Comparison of ENCODE assay signal across 5 fruit fly cellular contexts in genomic region chrX:9080962-9081361, dm6.
TF ChIP-seq lines count a peak whose summit lies in the region.

TSS of gene CG7246 (minus strand) at chrX:9081057.
TSS of gene HP1b (plus strand) at chrX:9081063.

- peak; percentile 32 for TF ChIP-seq CTCF in whole organism, embryonic (GFP tag; optimal IDR thresholded peaks at IDR 0.05; lab: Kevin White, UChicago)

TF ChIP-seq in whole organism, adult, 20 proteins besides CTCF, POLR2A, EP300 and RAD21:
- TF ChIP-seq CG12768 (GFP tag; optimal IDR thresholded peaks at IDR 0.05; lab: Kevin White, UChicago): peak; percentile 11
- TF ChIP-seq CG33017 (tag; optimal IDR thresholded peaks at IDR 0.05; lab: Kevin White, UChicago): peak; percentile 20
- TF ChIP-seq CG14711 (tag; optimal IDR thresholded peaks at IDR 0.05; lab: Kevin White, UChicago): peak; percentile 79
- TF ChIP-seq ovo (GFP tag; optimal IDR thresholded peaks at IDR 0.05; lab: Kevin White, UChicago): no peak
- TF ChIP-seq toe (GFP tag; optimal IDR thresholded peaks at IDR 0.05; lab: Kevin White, UChicago): peak; percentile 28
- peak; percentile 97 for TF ChIP-seq Mnt (GFP tag; optimal IDR thresholded peaks at IDR 0.05; lab: Kevin White, UChicago)
- TF ChIP-seq CG11617 (GFP tag; optimal IDR thresholded peaks at IDR 0.05; lab: Kevin White, UChicago): peak; percentile 72
- TF ChIP-seq CG1620 (GFP tag; optimal IDR thresholded peaks at IDR 0.05; lab: Kevin White, UChicago): peak; percentile 59
- no peak for TF ChIP-seq cic (GFP tag; optimal IDR thresholded peaks at IDR 0.05; lab: Kevin White, UChicago)
- peak; percentile 73 for TF ChIP-seq CG7101 (tag; optimal IDR thresholded peaks at IDR 0.05; lab: Kevin White, UChicago)
- no peak for TF ChIP-seq kay (GFP tag; lab: Kevin White, UChicago; ENCODE audit: borderline replicate concordance)
- peak; percentile 43 for TF ChIP-seq tj (GFP tag; optimal IDR thresholded peaks at IDR 0.05; lab: Kevin White, UChicago)
- TF ChIP-seq CG7045 (GFP tag; optimal IDR thresholded peaks at IDR 0.05; lab: Kevin White, UChicago): peak; percentile 40
- TF ChIP-seq CG5204 (GFP tag; optimal IDR thresholded peaks at IDR 0.05; lab: Kevin White, UChicago): peak; percentile 60
- peak; percentile 24 for TF ChIP-seq pad (GFP tag; optimal IDR thresholded peaks at IDR 0.05; lab: Kevin White, UChicago)
- no peak for TF ChIP-seq Crg-1 (GFP tag; optimal IDR thresholded peaks at IDR 0.05; lab: Kevin White, UChicago)
- TF ChIP-seq Clk (GFP tag; optimal IDR thresholded peaks at IDR 0.05; lab: Kevin White, UChicago): no peak
- TF ChIP-seq bab1 (GFP tag; optimal IDR thresholded peaks at IDR 0.05; lab: Kevin White, UChicago): peak; percentile 90

TF ChIP-seq in whole organism, embryonic, 481 proteins besides CTCF, POLR2A, EP300 and RAD21 (continues in another document):
- TF ChIP-seq lilli (GFP tag; optimal IDR thresholded peaks at IDR 0.05; lab: Kevin White, UChicago): peak; percentile 79
- peak; percentile 46; the same call in 1 of the 2 replicates for TF ChIP-seq Taf1 (GFP tag; IDR thresholded peaks at IDR 0.05; lab: Robert Waterston, UW)
- peak; percentile 62 for TF ChIP-seq CG4424 (GFP tag; optimal IDR thresholded peaks at IDR 0.05; lab: Kevin White, UChicago)
- TF ChIP-seq cas (GFP tag; IDR thresholded peaks at IDR 0.05; lab: Robert Waterston, UW): 0 out of 2 replicates have a peak, but pooled peaks have one; percentile 28
- TF ChIP-seq CG17186 (GFP tag; optimal IDR thresholded peaks at IDR 0.05; lab: Kevin White, UChicago): peak; percentile 47
- TF ChIP-seq Gsc (GFP tag; IDR thresholded peaks at IDR 0.05; lab: Robert Waterston, UW): no peak
- TF ChIP-seq p53 (GFP tag; optimal IDR thresholded peaks at IDR 0.05; lab: Kevin White, UChicago): no peak
- TF ChIP-seq mirr (GFP tag; optimal IDR thresholded peaks at IDR 0.05; lab: Kevin White, UChicago): no peak
- TF ChIP-seq Hr51 (GFP tag; optimal IDR thresholded peaks at IDR 0.05; lab: Kevin White, UChicago): peak; percentile 38 to 61
- TF ChIP-seq Bgb (GFP tag; IDR thresholded peaks at IDR 0.05; lab: Robert Waterston, UW; ENCODE audit: partially characterized antibody): peak; percentile 72
- TF ChIP-seq Poxn (GFP tag; IDR thresholded peaks at IDR 0.05; lab: Robert Waterston, UW): no peak; the same call in 1 of the 2 replicates
- no peak for TF ChIP-seq NC2α (GFP tag; optimal IDR thresholded peaks at IDR 0.05; lab: Kevin White, UChicago)
- no peak for TF ChIP-seq CG17912 (GFP tag; optimal IDR thresholded peaks at IDR 0.05; lab: Kevin White, UChicago)
- peak; percentile 35; the same call in 1 of the 2 replicates for TF ChIP-seq CG1024 (GFP tag; IDR thresholded peaks at IDR 0.05; lab: Robert Waterston, UW)
- TF ChIP-seq dimm (GFP tag; IDR thresholded peaks at IDR 0.05; lab: Robert Waterston, UW): no peak
- TF ChIP-seq CG11085 (GFP tag; IDR thresholded peaks at IDR 0.05; lab: Robert Waterston, UW): peak; percentile 69
- no peak for TF ChIP-seq gce (GFP tag; IDR thresholded peaks at IDR 0.05; lab: Robert Waterston, UW)
- peak; percentile 27 for TF ChIP-seq dm (GFP tag; optimal IDR thresholded peaks at IDR 0.05; lab: Kevin White, UChicago)

TF ChIP-seq in whole organism, prepupa, 60 proteins besides CTCF, POLR2A, EP300 and RAD21 (continues in another document):
- peak; percentile 36; the same call in 1 of the 2 replicates for TF ChIP-seq CG15336 (GFP tag; IDR thresholded peaks at IDR 0.05; lab: Robert Waterston, UW)
- TF ChIP-seq net (GFP tag; optimal IDR thresholded peaks at IDR 0.05; lab: Kevin White, UChicago): peak; percentile 43
- TF ChIP-seq CG32006 (GFP tag; optimal IDR thresholded peaks at IDR 0.05; lab: Kevin White, UChicago): peak; percentile 53
- no peak for TF ChIP-seq CG9139 (GFP tag; optimal IDR thresholded peaks at IDR 0.05; lab: Kevin White, UChicago)
- TF ChIP-seq CG8632 (GFP tag; optimal IDR thresholded peaks at IDR 0.05; lab: Kevin White, UChicago): peak; percentile 7
- peak; percentile 52 for TF ChIP-seq CG11762 (GFP tag; optimal IDR thresholded peaks at IDR 0.05; lab: Kevin White, UChicago; ENCODE audit: insufficient read depth)
- peak; percentile 56 for TF ChIP-seq Hr39 (GFP tag; optimal IDR thresholded peaks at IDR 0.05; lab: Kevin White, UChicago)
- peak; percentile 84 for TF ChIP-seq Eip78C (GFP tag; lab: Kevin White, UChicago)
- TF ChIP-seq OdsH (GFP tag; optimal IDR thresholded peaks at IDR 0.05; lab: Kevin White, UChicago): peak; percentile 72
- 0 out of 3 replicates have a peak, but pooled peaks have one; percentile 38 for TF ChIP-seq CG8119 (GFP tag; IDR thresholded peaks at IDR 0.05; lab: Robert Waterston, UW)
- TF ChIP-seq CG7368 (GFP tag; optimal IDR thresholded peaks at IDR 0.05; lab: Kevin White, UChicago): peak; percentile 32
- TF ChIP-seq fd85E (GFP tag; optimal IDR thresholded peaks at IDR 0.05; lab: Kevin White, UChicago): no peak
- TF ChIP-seq acj6 (GFP tag; optimal IDR thresholded peaks at IDR 0.05; lab: Kevin White, UChicago): peak; percentile 68
- TF ChIP-seq CG4318 (GFP tag; optimal IDR thresholded peaks at IDR 0.05; lab: Kevin White, UChicago): no peak
- peak; percentile 48 for TF ChIP-seq Lpt (GFP tag; optimal IDR thresholded peaks at IDR 0.05; lab: Kevin White, UChicago)
- TF ChIP-seq CG1621 (tag; optimal IDR thresholded peaks at IDR 0.05; lab: Kevin White, UChicago): peak; percentile 14
- TF ChIP-seq Sox102F (GFP tag; optimal IDR thresholded peaks at IDR 0.05; lab: Kevin White, UChicago): peak; percentile 63
- TF ChIP-seq CG10631 (GFP tag; optimal IDR thresholded peaks at IDR 0.05; lab: Kevin White, UChicago): peak; percentile 75
- TF ChIP-seq fkh (GFP tag; optimal IDR thresholded peaks at IDR 0.05; lab: Kevin White, UChicago): no peak

TF ChIP-seq in whole organism, pupa, 21 proteins besides CTCF, POLR2A, EP300 and RAD21 (continues in another document):
- TF ChIP-seq CG12605 (GFP tag; IDR thresholded peaks at IDR 0.05; lab: Robert Waterston, UW) (0 out of 2 replicates have a peak, but pooled peaks have one; percentile 15), fd96Ca (GFP tag; IDR thresholded peaks at IDR 0.05; lab: Robert Waterston, UW) (peak; percentile 76), CG34367 (tag; optimal IDR thresholded peaks at IDR 0.05; lab: Kevin White, UChicago) (peak; percentile 18), CG17806 (tag; optimal IDR thresholded peaks at IDR 0.05; lab: Kevin White, UChicago) (peak; percentile 67), Pif1B (GFP tag; optimal IDR thresholded peaks at IDR 0.05; lab: Kevin White, UChicago) (peak; percentile 59), CG8301 (tag; optimal IDR thresholded peaks at IDR 0.05; lab: Kevin White, UChicago) (peak; percentile 26), CG10348 (GFP tag; IDR thresholded peaks at IDR 0.05; lab: Robert Waterston, UW) (no peak), Pif1A (GFP tag; optimal IDR thresholded peaks at IDR 0.05; lab: Kevin White, UChicago) (peak; percentile 65), rn (GFP tag; IDR thresholded peaks at IDR 0.05; lab: Robert Waterston, UW) (peak; percentile 38; the same call in 1 of the 2 replicates), Snoo (tag; optimal IDR thresholded peaks at IDR 0.05; lab: Kevin White, UChicago) (peak; percentile 45), CG14655 (GFP tag; optimal IDR thresholded peaks at IDR 0.05; lab: Kevin White, UChicago) (no peak), CG8159 (tag; optimal IDR thresholded peaks at IDR 0.05; lab: Kevin White, UChicago) (peak; percentile 52), CG15710 (tag; optimal IDR thresholded peaks at IDR 0.05; lab: Kevin White, UChicago) (peak; percentile 62), Ets98B (GFP tag; IDR thresholded peaks at IDR 0.05; lab: Robert Waterston, UW) (peak; percentile 81), EcR (GFP tag; optimal IDR thresholded peaks at IDR 0.05; lab: Kevin White, UChicago) (no peak), gl (tag; optimal IDR thresholded peaks at IDR 0.05; lab: Kevin White, UChicago) (no peak), CG32121 (GFP tag; IDR thresholded peaks at IDR 0.05; lab: Robert Waterston, UW) (peak; percentile 55; the same call in 1 of the 2 replicates), CG9948 (tag; optimal IDR thresholded peaks at IDR 0.05; lab: Kevin White, UChicago) (peak; percentile 37), D1 (tag; optimal IDR thresholded peaks at IDR 0.05; lab: Kevin White, UChicago) (no peak), CG13204 (GFP tag; optimal IDR thresholded peaks at IDR 0.05; lab: Kevin White, UChicago) (no peak)

TF ChIP-seq in whole organism, wandering third instar larva, 38 proteins besides CTCF, POLR2A, EP300 and RAD21 (continues in another document):
- TF ChIP-seq Rel (GFP tag; optimal IDR thresholded peaks at IDR 0.05; lab: Kevin White, UChicago) (no peak), Rel (tag; optimal IDR thresholded peaks at IDR 0.05; lab: Kevin White, UChicago) (peak; percentile 41), br (GFP tag; optimal IDR thresholded peaks at IDR 0.05; lab: Kevin White, UChicago) (peak; percentile 49), Hr83 (GFP tag; optimal IDR thresholded peaks at IDR 0.05; lab: Kevin White, UChicago; ENCODE audit: poor library complexity, severe bottlenecking) (no peak), rgr (GFP tag; optimal IDR thresholded peaks at IDR 0.05; lab: Kevin White, UChicago) (peak; percentile 78), Abd-B (GFP tag; optimal IDR thresholded peaks at IDR 0.05; lab: Kevin White, UChicago) (no peak), lola (GFP tag; optimal IDR thresholded peaks at IDR 0.05; lab: Kevin White, UChicago) (no peak), psq (GFP tag; optimal IDR thresholded peaks at IDR 0.05; lab: Kevin White, UChicago) (peak; percentile 60), Dfd (GFP tag; optimal IDR thresholded peaks at IDR 0.05; lab: Kevin White, UChicago) (no peak), Mio (GFP tag; optimal IDR thresholded peaks at IDR 0.05; lab: Kevin White, UChicago) (no peak), HLH106 (tag; optimal IDR thresholded peaks at IDR 0.05; lab: Kevin White, UChicago) (peak; percentile 80), Jra (GFP tag; optimal IDR thresholded peaks at IDR 0.05; lab: Kevin White, UChicago) (peak; percentile 6), pan (optimal IDR thresholded peaks at IDR 0.05; lab: Kevin White, UChicago) (no peak), Vsx2 (GFP tag; optimal IDR thresholded peaks at IDR 0.05; lab: Kevin White, UChicago; ENCODE audit: partially characterized antibody) (no peak), Sp1 (GFP tag; optimal IDR thresholded peaks at IDR 0.05; lab: Kevin White, UChicago) (peak; percentile 69), ey (GFP tag; optimal IDR thresholded peaks at IDR 0.05; lab: Kevin White, UChicago) (peak; percentile 52), sv (GFP tag; optimal IDR thresholded peaks at IDR 0.05; lab: Kevin White, UChicago) (peak; percentile 57), CrebA (GFP tag; optimal IDR thresholded peaks at IDR 0.05; lab: Kevin White, UChicago; ENCODE audit: borderline replicate concordance) (no peak), CG32264 (GFP tag; optimal IDR thresholded peaks at IDR 0.05; lab: Kevin White, UChicago) (peak; percentile 26), h (GFP tag; optimal IDR thresholded peaks at IDR 0.05; lab: Kevin White, UChicago) (peak; percentile 78), Myc (optimal IDR thresholded peaks at IDR 0.05; lab: Kevin White, UChicago) (no peak), sage (GFP tag; optimal IDR thresholded peaks at IDR 0.05; lab: Kevin White, UChicago) (peak; percentile 70), fru (GFP tag; optimal IDR thresholded peaks at IDR 0.05; lab: Kevin White, UChicago) (peak; percentile 76), jim (GFP tag; optimal IDR thresholded peaks at IDR 0.05; lab: Kevin White, UChicago) (no peak)
